Worm (Caenorhabditis elegans) whole organism, L1 larva: ENCODE measurements around the gene C09G5.7.

Source experiments
- C04F5.9 ChIP-seq: sonication (generic microtip); optimal IDR thresholded peaks from 2 replicates; lab custom pipeline; 2016; ENCODE audit warnings: missing genetic modification characterization, missing compliant biosample characterization
- C34B4.2 ChIP-seq: sonication (generic microtip); optimal IDR thresholded peaks from 2 replicates; lab custom pipeline; 2017; ENCODE audit warnings: mild to moderate bottlenecking, missing genetic modification characterization, missing compliant biosample characterization
- aha-1 ChIP-seq: fragments of 150-350 bp; optimal IDR thresholded peaks from 2 replicates; lab custom pipeline; 2014; ENCODE audit warnings: missing biosample characterization, missing genetic modification characterization
- alr-1 ChIP-seq: fragments of 200-800 bp; sonication (Bioruptor generic); optimal IDR thresholded peaks from 2 replicates; lab custom pipeline; 2018; ENCODE audit warnings: borderline replicate concordance, mild to moderate bottlenecking, missing genetic modification characterization, missing compliant biosample characterization
- aly-2 ChIP-seq: fragments of 150-350 bp; optimal IDR thresholded peaks from 2 replicates; lab custom pipeline; 2014; ENCODE audit warnings: missing biosample characterization, missing genetic modification characterization
- ama-1 ChIP-seq: fragments of 150-350 bp; optimal IDR thresholded peaks from 2 replicates; lab custom pipeline; 2014
- ceh-63 ChIP-seq: fragments of 200-800 bp; sonication (Bioruptor generic); optimal IDR thresholded peaks from 2 replicates; lab custom pipeline; 2018; ENCODE audit warnings: mild to moderate bottlenecking, missing genetic modification characterization, missing compliant biosample characterization
- ceh-8 ChIP-seq: fragments of 200-800 bp; sonication (Bioruptor generic); optimal IDR thresholded peaks from 2 replicates; lab custom pipeline; 2018; ENCODE audit warnings: mild to moderate bottlenecking, missing genetic modification characterization, moderate library complexity, missing compliant biosample characterization
- ceh-88 ChIP-seq: fragments of 200-800 bp; sonication (Bioruptor generic); IDR thresholded peaks from 2 replicates; pipeline ENCODE4 v1.3.6; 2022; ENCODE audit warnings: missing genetic modification characterization, missing compliant biosample characterization
- ceh-90 ChIP-seq: sonication (generic microtip); optimal IDR thresholded peaks from 2 replicates; lab custom pipeline; 2016; ENCODE audit warnings: missing genetic modification characterization, missing compliant biosample characterization
- ces-1 ChIP-seq: fragments of 150-350 bp; optimal IDR thresholded peaks from 2 replicates; lab custom pipeline; 2014; ENCODE audit warnings: missing biosample characterization, missing genetic modification reagents, missing genetic modification characterization
- dpl-1 ChIP-seq, 3 experiments: fragments of 150-350 bp in 2 of 3; sonication (generic microtip) in 1 of 3; optimal IDR thresholded peaks; 2 replicates each; lab custom pipeline; 2014 to 2017; ENCODE audit warnings: missing biosample characterization in 3 of 3, missing genetic modification characterization in 3 of 3, missing genetic modification reagents in 3 of 3
- efl-3 ChIP-seq: fragments of 200-800 bp; sonication (Bioruptor generic); optimal IDR thresholded peaks from 2 replicates; lab custom pipeline; 2018; ENCODE audit warnings: mild to moderate bottlenecking, missing genetic modification characterization, missing compliant biosample characterization
- egl-13 ChIP-seq: sonication (generic microtip); optimal IDR thresholded peaks from 2 replicates; lab custom pipeline; 2016; ENCODE audit warnings: missing genotype, missing genetic modification reagents, missing genetic modification characterization, missing compliant biosample characterization
- elt-2 ChIP-seq: sonication (generic microtip); optimal IDR thresholded peaks from 2 replicates; lab custom pipeline; 2016; ENCODE audit warnings: missing genetic modification characterization, mild to moderate bottlenecking, inconsistent platforms, missing compliant biosample characterization, missing genetic modification reagents
- elt-3 ChIP-seq, 6 experiments: fragments of 150-350 bp in 1 of 6; sonication (generic microtip); optimal IDR thresholded peaks; 2 replicates each; lab custom pipeline; 2017 to 2018; ENCODE audit warnings: missing biosample characterization in 6 of 6, missing genetic modification characterization in 6 of 6, inconsistent platforms in 1 of 6
- ets-5 ChIP-seq: fragments of 200-800 bp; sonication (Bioruptor generic); IDR thresholded peaks from 2 replicates; pipeline ENCODE4 v1.3.6; 2022; ENCODE audit warnings: missing genetic modification characterization, missing compliant biosample characterization
- fkh-10 ChIP-seq: sonication (generic microtip); optimal IDR thresholded peaks from 2 replicates; lab custom pipeline; 2017; ENCODE audit warnings: missing biosample characterization, missing genetic modification reagents, missing genetic modification characterization
- fkh-4 ChIP-seq: sonication (generic microtip); optimal IDR thresholded peaks from 2 replicates; lab custom pipeline; 2016; ENCODE audit warnings: missing compliant biosample characterization, missing genetic modification characterization, borderline replicate concordance
- fkh-8 ChIP-seq: sonication (generic microtip); optimal IDR thresholded peaks from 2 replicates; lab custom pipeline; 2016; ENCODE audit warnings: mild to moderate bottlenecking, missing genetic modification characterization, missing compliant biosample characterization
- hlh-17 ChIP-seq: fragments of 200-800 bp; sonication (Bioruptor generic); optimal IDR thresholded peaks from 2 replicates; lab custom pipeline; 2018; ENCODE audit warnings: missing genetic modification characterization, mild to moderate bottlenecking, missing compliant biosample characterization, moderate library complexity, borderline replicate concordance
- hlh-4 ChIP-seq: sonication (generic microtip); optimal IDR thresholded peaks from 2 replicates; lab custom pipeline; 2016; ENCODE audit warnings: mild to moderate bottlenecking, missing genetic modification characterization, missing compliant biosample characterization
- hpl-2 ChIP-seq: fragments of 150-350 bp; optimal IDR thresholded peaks from 2 replicates; lab custom pipeline; 2014; ENCODE audit warnings: missing biosample characterization, missing genetic modification reagents, missing genetic modification characterization
- jun-1 ChIP-seq: fragments of 150-350 bp; optimal IDR thresholded peaks from 2 replicates; lab custom pipeline; 2014; ENCODE audit warnings: missing biosample characterization, missing genetic modification reagents, missing genetic modification characterization
- lin-14 ChIP-seq: fragments of 200-800 bp; sonication (Bioruptor generic); optimal IDR thresholded peaks from 2 replicates; lab custom pipeline; 2018; ENCODE audit warnings: mild to moderate bottlenecking, missing genetic modification characterization, moderate library complexity, missing compliant biosample characterization
- lin-15B ChIP-seq: fragments of 150-350 bp; sonication (generic microtip); optimal IDR thresholded peaks from 3 replicates; lab custom pipeline; 2014; ENCODE audit warnings: missing biosample characterization, missing genetic modification characterization
- lin-35 ChIP-seq, 2 experiments: fragments of 150-350 bp; optimal IDR thresholded peaks; 2 replicates each; lab custom pipeline; 2014; ENCODE audit warnings: missing biosample characterization in 2 of 2, missing genetic modification characterization in 2 of 2, missing genetic modification reagents in 2 of 2
- lin-39 ChIP-seq: fragments of 150-350 bp; optimal IDR thresholded peaks from 2 replicates; lab custom pipeline; 2014; ENCODE audit warnings: missing biosample characterization, missing genetic modification reagents, missing genetic modification characterization
- lir-3 ChIP-seq: sonication (generic microtip); optimal IDR thresholded peaks from 2 replicates; lab custom pipeline; 2016; ENCODE audit warnings: mild to moderate bottlenecking, missing genetic modification characterization, moderate library complexity, missing compliant biosample characterization; ENCODE audit not compliant: poor library complexity
- lsy-2 ChIP-seq, 2 experiments: fragments of 150-350 bp; optimal IDR thresholded peaks; 2 replicates each; lab custom pipeline; 2014; ENCODE audit warnings: missing biosample characterization in 2 of 2, missing genetic modification characterization in 2 of 2
- mef-2 ChIP-seq: fragments of 150-350 bp; optimal IDR thresholded peaks from 2 replicates; lab custom pipeline; 2014; ENCODE audit warnings: missing biosample characterization, missing genetic modification characterization
- mep-1 ChIP-seq: fragments of 150-350 bp; optimal IDR thresholded peaks from 2 replicates; lab custom pipeline; 2014; ENCODE audit warnings: missing biosample characterization, missing genetic modification characterization
- nhr-20 ChIP-seq: sonication (generic microtip); optimal IDR thresholded peaks from 2 replicates; lab custom pipeline; 2016; ENCODE audit warnings: mild to moderate bottlenecking, missing genetic modification characterization, missing compliant biosample characterization
- nhr-28 ChIP-seq: fragments of 150-350 bp; optimal IDR thresholded peaks from 2 replicates; lab custom pipeline; 2014; ENCODE audit warnings: missing biosample characterization, missing genetic modification characterization
- nhr-71 ChIP-seq: sonication (generic microtip); optimal IDR thresholded peaks from 2 replicates; lab custom pipeline; 2016; ENCODE audit warnings: mild to moderate bottlenecking, missing genetic modification characterization, moderate library complexity, missing compliant biosample characterization
- nhr-76 ChIP-seq: sonication (generic microtip); optimal IDR thresholded peaks from 2 replicates; lab custom pipeline; 2017; ENCODE audit warnings: missing biosample characterization, missing genetic modification characterization
- nhr-77 ChIP-seq: fragments of 150-350 bp; optimal IDR thresholded peaks from 2 replicates; lab custom pipeline; 2014; ENCODE audit warnings: missing biosample characterization, missing genetic modification characterization
- nhr-84 ChIP-seq: sonication (generic microtip); optimal IDR thresholded peaks from 2 replicates; lab custom pipeline; 2017; ENCODE audit warnings: missing biosample characterization, missing genetic modification characterization
- nhr-85 ChIP-seq: sonication (generic microtip); peaks from one replicate; lab custom pipeline; 2016; ENCODE audit warnings: missing genetic modification characterization, inconsistent platforms, missing compliant biosample characterization
- nhr-90 ChIP-seq: sonication (generic microtip); optimal IDR thresholded peaks from 2 replicates; lab custom pipeline; 2016; ENCODE audit warnings: mild to moderate bottlenecking, missing genetic modification characterization, missing compliant biosample characterization; ENCODE audit not compliant: poor library complexity
- pag-3 ChIP-seq: sonication (generic microtip); optimal IDR thresholded peaks from 2 replicates; lab custom pipeline; 2017; ENCODE audit warnings: missing genetic modification characterization, mild to moderate bottlenecking, missing compliant biosample characterization, antibody characterized with exemption, borderline replicate concordance; ENCODE audit not compliant: insufficient read depth
- pax-3 ChIP-seq: fragments of 200-800 bp; sonication (Bioruptor generic); optimal IDR thresholded peaks from 2 replicates; lab custom pipeline; 2018; ENCODE audit warnings: mild to moderate bottlenecking, missing genetic modification characterization, moderate library complexity, missing compliant biosample characterization
- pqm-1 ChIP-seq: sonication (generic microtip); optimal IDR thresholded peaks from 3 replicates; lab custom pipeline; 2017; ENCODE audit warnings: missing biosample characterization, missing genetic modification characterization
- snpc-4 ChIP-seq: fragments of 150-350 bp; optimal IDR thresholded peaks from 2 replicates; lab custom pipeline; 2014; ENCODE audit warnings: missing biosample characterization, missing genetic modification characterization
- snu-23 ChIP-seq: sonication (generic microtip); optimal IDR thresholded peaks from 2 replicates; lab custom pipeline; 2016; ENCODE audit warnings: missing genetic modification characterization, missing compliant biosample characterization
- sup-37 ChIP-seq: fragments of 200-800 bp; sonication (Bioruptor generic); optimal IDR thresholded peaks from 2 replicates; lab custom pipeline; 2018; ENCODE audit warnings: mild to moderate bottlenecking, missing genetic modification characterization, missing compliant biosample characterization
- swsn-7 ChIP-seq: sonication (generic microtip); optimal IDR thresholded peaks from 2 replicates; lab custom pipeline; 2016; ENCODE audit warnings: missing genetic modification characterization, missing compliant biosample characterization
- tbx-2 ChIP-seq: sonication (generic microtip); optimal IDR thresholded peaks from 2 replicates; lab custom pipeline; 2016; ENCODE audit warnings: missing genetic modification characterization, missing compliant biosample characterization
- tlp-1 ChIP-seq: fragments of 150-350 bp; optimal IDR thresholded peaks from 2 replicates; lab custom pipeline; 2014; ENCODE audit warnings: missing biosample characterization, missing genetic modification characterization
- unc-86 ChIP-seq: sonication (generic microtip); optimal IDR thresholded peaks from 2 replicates; lab custom pipeline; 2016; ENCODE audit warnings: missing genetic modification characterization, missing compliant biosample characterization
- xbp-1 ChIP-seq: sonication (generic microtip); optimal IDR thresholded peaks from 2 replicates; lab custom pipeline; 2016; ENCODE audit warnings: missing genetic modification characterization, missing compliant biosample characterization
- zag-1 ChIP-seq: fragments of 150-350 bp; optimal IDR thresholded peaks from 2 replicates; lab custom pipeline; 2014; ENCODE audit warnings: missing biosample characterization, missing genetic modification characterization
- zip-4 ChIP-seq: fragments of 200-800 bp; sonication (Bioruptor generic); optimal IDR thresholded peaks from 2 replicates; lab custom pipeline; 2018; ENCODE audit warnings: mild to moderate bottlenecking, missing genetic modification characterization, moderate library complexity, missing compliant biosample characterization
- ztf-4 ChIP-seq: fragments of 150-350 bp; optimal IDR thresholded peaks from 2 replicates; lab custom pipeline; 2014; ENCODE audit warnings: missing biosample characterization, missing genetic modification characterization

The C09G5.7 gene

DNA sequence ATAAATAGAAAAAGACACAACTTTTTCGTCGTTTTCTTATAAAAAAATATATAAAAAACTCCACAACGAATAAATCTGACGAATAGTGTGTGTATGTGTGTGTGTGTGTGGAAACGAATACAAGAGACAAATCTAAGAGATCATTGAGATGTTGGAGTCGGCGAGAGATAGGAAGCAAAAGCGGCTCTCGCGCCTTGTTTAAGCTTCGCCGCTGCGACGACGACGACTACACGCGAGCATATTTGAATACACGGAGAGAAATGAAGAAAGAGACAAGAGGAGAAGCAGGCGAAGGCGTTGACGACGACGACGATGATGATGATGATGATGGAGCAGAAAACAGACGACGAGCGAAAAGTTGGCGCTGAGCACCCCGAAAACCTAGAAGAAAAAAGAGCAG is 30.1 kb downstream of the C09G5.7 start (continued):
- TF ChIP-seq aly-2 (tag; lab: Kevin White, UChicago) (no peak), C34B4.2 (tag; lab: Kevin White, UChicago) (no peak), ces-1 (no peak), hlh-17 (no peak), snu-23 (peak; percentile 15), nhr-77 (tag; lab: Kevin White, UChicago) (no peak), lin-14 (GFP tag; lab: Kevin White, UChicago) (peak; percentile 79), C04F5.9 (no peak), lir-3 (tag; lab: Kevin White, UChicago) (no peak), aha-1 (tag; lab: Kevin White, UChicago) (no peak), nhr-71 (tag; lab: Kevin White, UChicago) (peak; percentile 39), fkh-4 (no peak), zip-4 (GFP tag; lab: Kevin White, UChicago) (no peak), lin-35 (GFP tag; optimal IDR thresholded peaks at IDR 0.05; lab: Kevin White, UChicago) (peak in 1 of 2 experiments; percentile 34), lsy-2 (tag; optimal IDR thresholded peaks at IDR 0.05; lab: Kevin White, UChicago) (peak in 1 of 2 experiments; percentile 41), elt-2 (tag; lab: Kevin White, UChicago) (no peak), pqm-1 (no peak), mef-2 (tag; lab: Kevin White, UChicago) (no peak), ceh-90 (tag; lab: Kevin White, UChicago) (no peak), tbx-2 (tag; lab: Kevin White, UChicago) (peak; percentile 24), pag-3 (tag; lab: Kevin White, UChicago) (no peak), nhr-28 (tag; lab: Kevin White, UChicago) (no peak), unc-86 (peak; percentile 56), alr-1 (no peak), ets-5 (GFP tag; lab: Robert Waterston, UW) (no peak), nhr-84 (tag; lab: Kevin White, UChicago) (no peak), snpc-4 (tag; lab: Kevin White, UChicago) (no peak), ceh-88 (GFP tag; lab: Robert Waterston, UW) (no peak), nhr-20 (tag; lab: Kevin White, UChicago) (no peak), nhr-76 (tag; lab: Kevin White, UChicago) (no peak), dpl-1 (GFP tag; optimal IDR thresholded peaks at IDR 0.05; lab: Kevin White, UChicago) (no peak), jun-1 (no peak), pax-3 (tag; lab: Kevin White, UChicago) (no peak), ceh-8 (no peak), sup-37 (GFP tag; lab: Kevin White, UChicago) (no peak), elt-3 (tag; optimal IDR thresholded peaks at IDR 0.05; lab: Kevin White, UChicago) (no peak), lin-15B (tag; lab: Kevin White, UChicago) (no peak), fkh-8 (tag; lab: Kevin White, UChicago) (peak; percentile 69), ceh-63 (GFP tag; lab: Kevin White, UChicago) (no peak), tlp-1 (no peak), mep-1 (no peak), hpl-2 (GFP tag; lab: Kevin White, UChicago) (no peak), fkh-10 (GFP tag; lab: Kevin White, UChicago) (peak; percentile 20), efl-3 (GFP tag; lab: Kevin White, UChicago) (no peak), nhr-85 (tag; lab: Kevin White, UChicago) (no peak), zag-1 (tag; lab: Kevin White, UChicago) (no peak), lin-39 (tag; lab: Kevin White, UChicago) (no peak), hlh-4 (tag; lab: Kevin White, UChicago) (no peak), swsn-7 (tag; lab: Kevin White, UChicago) (peak; percentile 39), nhr-90 (tag; lab: Kevin White, UChicago) (no peak), ama-1 (no peak), egl-13 (tag; lab: Kevin White, UChicago) (peak; percentile 53), ztf-4 (no peak), xbp-1 (tag; lab: Kevin White, UChicago) (no peak)
